Fruit fly (Drosophila melanogaster): ENCODE results near the gene ninaA.
A peak's percentile ranks its signal among the peaks of the same experiment; 100 is the strongest.

ninaA gene

DNA sequence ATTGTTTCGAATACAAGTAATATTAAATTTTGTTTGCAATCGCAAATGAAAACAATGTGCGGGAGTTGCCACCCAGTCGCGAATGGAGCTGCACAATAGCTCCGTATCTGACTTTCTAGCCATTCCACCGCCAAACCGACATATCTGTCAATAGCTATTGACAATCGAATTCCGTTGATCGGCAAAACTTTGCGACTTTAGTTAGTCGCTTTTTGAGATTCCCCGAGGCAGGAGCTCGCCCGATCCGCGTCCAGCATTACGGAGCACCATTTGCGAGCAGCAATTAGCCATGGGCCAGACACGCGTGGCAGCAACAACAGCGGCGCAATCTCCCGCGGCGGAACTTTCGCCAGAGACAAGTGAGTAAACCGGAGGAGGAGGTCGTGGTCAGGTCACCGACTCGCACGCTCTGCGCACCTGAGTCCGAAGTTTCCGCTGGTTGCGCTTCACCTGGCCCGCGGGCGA is 24.4 kb upstream of the ninaA start, which contains the start of the genes CG4291 and kraken (continued):
- TF ChIP-seq onecut (GFP tag; IDR thresholded peaks at IDR 0.05) (peak; percentile 68; the same call in 1 of the 2 replicates), sens (GFP tag) (peak; percentile 84), MTF-1 (GFP tag; optimal IDR thresholded peaks at IDR 0.05; ENCODE audit: borderline replicate concordance) (peak; percentile 64), Adf1 (GFP tag; IDR thresholded peaks at IDR 0.05) (peak; percentile 57; the same call in 1 of the 2 replicates), CG2116 (GFP tag; optimal IDR thresholded peaks at IDR 0.05) (peak; percentile 61), chif (GFP tag; optimal IDR thresholded peaks at IDR 0.05) (peak; percentile 1 to 59), CG4730 (GFP tag; IDR thresholded peaks at IDR 0.05) (peak; percentile 34), CG18619 (GFP tag; optimal IDR thresholded peaks at IDR 0.05) (no peak), slp2 (GFP tag; optimal IDR thresholded peaks at IDR 0.05) (no peak), en (GFP tag; optimal IDR thresholded peaks at IDR 0.05) (peak; percentile 0), PHDP (tag; optimal IDR thresholded peaks at IDR 0.05) (peak; percentile 48), Dll (GFP tag; IDR thresholded peaks at IDR 0.05; ENCODE audit: partially characterized antibody) (0 out of 4 replicates have a peak, but pooled peaks have one; percentile 37), lmd (GFP tag; IDR thresholded peaks at IDR 0.05) (peak; percentile 53; the same call in 1 of the 2 replicates), CG12219 (GFP tag; optimal IDR thresholded peaks at IDR 0.05) (no peak), CG8359 (GFP tag; optimal IDR thresholded peaks at IDR 0.05; ENCODE audit: borderline replicate concordance) (no peak), Fer1 (GFP tag; optimal IDR thresholded peaks at IDR 0.05) (peak; percentile 53), CG18599 (GFP tag; optimal IDR thresholded peaks at IDR 0.05) (peak; percentile 67), CG7963 (GFP tag; IDR thresholded peaks at IDR 0.05; ENCODE audit: partially characterized antibody) (0 out of 3 replicates have a peak, but pooled peaks have one; percentile 6), Dfd (GFP tag; optimal IDR thresholded peaks at IDR 0.05) (no peak), her (GFP tag; optimal IDR thresholded peaks at IDR 0.05) (peak; percentile 79), CG9797 (GFP tag; optimal IDR thresholded peaks at IDR 0.05) (peak; percentile 33), CG17802 (tag; optimal IDR thresholded peaks at IDR 0.05) (no peak), wdn (GFP tag; IDR thresholded peaks at IDR 0.05) (peak; percentile 67), HmgD (GFP tag; optimal IDR thresholded peaks at IDR 0.05) (peak; percentile 23), sisA (GFP tag; IDR thresholded peaks at IDR 0.05) (no peak), dysf (GFP tag; IDR thresholded peaks at IDR 0.05) (peak; percentile 60; the same call in 2 of the 3 replicates), Hey (tag; optimal IDR thresholded peaks at IDR 0.05) (no peak), CG15479 (GFP tag; optimal IDR thresholded peaks at IDR 0.05) (peak; percentile 62), CG13624 (GFP tag; optimal IDR thresholded peaks at IDR 0.05) (peak; percentile 71), H2.0 (GFP tag; IDR thresholded peaks at IDR 0.05) (peak; percentile 53; the same call in 1 of the 2 replicates), az2 (GFP tag; optimal IDR thresholded peaks at IDR 0.05) (peak; percentile 48), CG4328 (GFP tag; optimal IDR thresholded peaks at IDR 0.05) (peak; percentile 31), Mes4 (GFP tag; optimal IDR thresholded peaks at IDR 0.05) (no peak), da (GFP tag; optimal IDR thresholded peaks at IDR 0.05) (no peak), CG34422 (GFP tag; IDR thresholded peaks at IDR 0.05) (peak; percentile 80; the same call in 2 of the 3 replicates), sna (GFP tag; IDR thresholded peaks at IDR 0.05; ENCODE audit: partially characterized antibody) (peak; percentile 67), CG2129 (GFP tag; IDR thresholded peaks at IDR 0.05; ENCODE audit: partially characterized antibody) (no peak), CG2199 (GFP tag; IDR thresholded peaks at IDR 0.05) (peak; percentile 57; the same call in 1 of the 3 replicates), fd102C (GFP tag; optimal IDR thresholded peaks at IDR 0.05) (no peak), dmrt11E (tag; optimal IDR thresholded peaks at IDR 0.05) (peak; percentile 6), Side (GFP tag; optimal IDR thresholded peaks at IDR 0.05) (peak; percentile 9), CG6654 (GFP tag; optimal IDR thresholded peaks at IDR 0.05) (no peak), E2f1 (GFP tag; IDR thresholded peaks at IDR 0.05) (peak; percentile 18; the same call in 1 of the 2 replicates), CG17912 (GFP tag; optimal IDR thresholded peaks at IDR 0.05) (peak; percentile 58), Drgx (GFP tag; IDR thresholded peaks at IDR 0.05) (peak; percentile 35; the same call in 1 of the 2 replicates), Jarid2 (GFP tag; optimal IDR thresholded peaks at IDR 0.05) (peak; percentile 88), CG8089 (GFP tag; optimal IDR thresholded peaks at IDR 0.05) (peak; percentile 51), gce (GFP tag; IDR thresholded peaks at IDR 0.05) (no peak; the same call in 2 of the 3 replicates), CG15011 (GFP tag; optimal IDR thresholded peaks at IDR 0.05) (no peak), CG13424 (tag; optimal IDR thresholded peaks at IDR 0.05) (peak; percentile 68)

Data from whole organism, embryonic.